Fruit fly (Drosophila melanogaster): Measurements from ENCODE around the gene CG32454.

- TF ChIP-seq EcR (GFP tag; optimal IDR thresholded peaks at IDR 0.05) (peak; percentile 33), CG10348 (GFP tag; IDR thresholded peaks at IDR 0.05) (no peak), D1 (tag; optimal IDR thresholded peaks at IDR 0.05) (no peak), Pif1B (GFP tag; optimal IDR thresholded peaks at IDR 0.05) (no peak), CG14655 (GFP tag; optimal IDR thresholded peaks at IDR 0.05) (no peak), CG32121 (GFP tag; IDR thresholded peaks at IDR 0.05) (no peak; the same call in 1 of the 2 replicates), CG9948 (tag; optimal IDR thresholded peaks at IDR 0.05) (no peak)
These were observed 43.9 kb downstream of the CG32454 start for dm6 chr3L:22773383-22773873.

All from whole organism, pupa.